Worm (Caenorhabditis elegans) whole organism, L2 larva: Measurements from ENCODE around the gene D1086.10.

ENCODE experiments used
- C34F6.9 ChIP-seq: fragments of 150-350 bp; optimal IDR thresholded peaks from 2 replicates; lab custom pipeline; 2014; ENCODE audit warnings: missing biosample characterization, missing genetic modification characterization
- F13H6.1 ChIP-seq: sonication (generic microtip); optimal IDR thresholded peaks from 2 replicates; lab custom pipeline; 2016; ENCODE audit warnings: missing genetic modification characterization, missing compliant biosample characterization
- R02D3.7 ChIP-seq: fragments of 150-350 bp; optimal IDR thresholded peaks from 2 replicates; lab custom pipeline; 2014; ENCODE audit warnings: missing biosample characterization, missing genetic modification characterization
- ZK546.5 ChIP-seq: sonication (generic microtip); optimal IDR thresholded peaks from 2 replicates; lab custom pipeline; 2017; ENCODE audit warnings: missing biosample characterization, missing genetic modification characterization
- alr-1 ChIP-seq: fragments of 150-350 bp; optimal IDR thresholded peaks from 2 replicates; lab custom pipeline; 2014; ENCODE audit warnings: missing biosample characterization, missing genetic modification characterization
- aly-2 ChIP-seq: fragments of 150-350 bp; optimal IDR thresholded peaks from 2 replicates; lab custom pipeline; 2014; ENCODE audit warnings: missing biosample characterization, missing genetic modification characterization
- ama-1 ChIP-seq: fragments of 150-350 bp; optimal IDR thresholded peaks from 2 replicates; lab custom pipeline; 2018; ENCODE audit warnings: inconsistent platforms
- blmp-1 ChIP-seq: sonication (generic microtip); optimal IDR thresholded peaks from 2 replicates; lab custom pipeline; 2017; ENCODE audit warnings: missing genetic modification characterization, mild to moderate bottlenecking, missing compliant biosample characterization, antibody characterized with exemption, moderate library complexity; ENCODE audit not compliant: insufficient read depth
- ceh-16 ChIP-seq: fragments of 150-350 bp; optimal IDR thresholded peaks from 2 replicates; lab custom pipeline; 2014; ENCODE audit warnings: missing biosample characterization, missing genetic modification characterization
- ceh-82 ChIP-seq: fragments of 150-350 bp; optimal IDR thresholded peaks from 2 replicates; lab custom pipeline; 2014; ENCODE audit warnings: missing biosample characterization, missing genetic modification characterization
- crh-2 ChIP-seq: sonication (generic microtip); optimal IDR thresholded peaks from 2 replicates; lab custom pipeline; 2017; ENCODE audit warnings: missing biosample characterization, missing genetic modification characterization
- dmd-4 ChIP-seq: sonication (generic microtip); optimal IDR thresholded peaks from 2 replicates; lab custom pipeline; 2017; ENCODE audit warnings: missing biosample characterization, missing genetic modification characterization
- egl-27 ChIP-seq: sonication (generic microtip); optimal IDR thresholded peaks from 3 replicates; lab custom pipeline; 2017; ENCODE audit warnings: missing biosample characterization, missing genetic modification reagents, missing genetic modification characterization
- elt-1 ChIP-seq: fragments of 150-350 bp; optimal IDR thresholded peaks from 2 replicates; lab custom pipeline; 2014; ENCODE audit warnings: missing biosample characterization, missing genetic modification characterization
- elt-3 ChIP-seq: sonication (generic microtip); optimal IDR thresholded peaks from 2 replicates; lab custom pipeline; 2017; ENCODE audit warnings: missing biosample characterization, missing genetic modification characterization
- fos-1 ChIP-seq: fragments of 150-350 bp; optimal IDR thresholded peaks from 2 replicates; lab custom pipeline; 2014; ENCODE audit warnings: missing biosample characterization, missing genetic modification characterization
- gmeb-1 ChIP-seq: fragments of 150-350 bp; optimal IDR thresholded peaks from 2 replicates; lab custom pipeline; 2014; ENCODE audit warnings: missing biosample characterization, missing genetic modification characterization
- lin-13 ChIP-seq: fragments of 150-350 bp; optimal IDR thresholded peaks from 2 replicates; lab custom pipeline; 2014; ENCODE audit warnings: missing biosample characterization, missing genetic modification reagents, missing genetic modification characterization
- lin-39 ChIP-seq: fragments of 150-350 bp; optimal IDR thresholded peaks from 2 replicates; lab custom pipeline; 2014; ENCODE audit warnings: missing biosample characterization, missing genetic modification reagents, missing genetic modification characterization
- lsy-2 ChIP-seq, 2 experiments: fragments of 150-350 bp in 1 of 2; sonication (generic microtip) in 1 of 2; optimal IDR thresholded peaks; 2 replicates each; lab custom pipeline; 2014 to 2017; ENCODE audit warnings: missing biosample characterization in 2 of 2, missing genetic modification characterization in 2 of 2
- mab-5 ChIP-seq: fragments of 150-350 bp; optimal IDR thresholded peaks from 2 replicates; lab custom pipeline; 2014; ENCODE audit warnings: missing biosample characterization, missing genetic modification characterization
- mbf-1 ChIP-seq: sonication (generic microtip); optimal IDR thresholded peaks from 2 replicates; lab custom pipeline; 2017; ENCODE audit warnings: missing biosample characterization, missing genetic modification characterization
- mdl-1 ChIP-seq, 2 experiments: fragments of 150-350 bp in 1 of 2; sonication (generic microtip) in 1 of 2; optimal IDR thresholded peaks; 2 replicates each; lab custom pipeline; 2017; ENCODE audit warnings: missing biosample characterization in 2 of 2, missing genetic modification characterization in 2 of 2
- nhr-10 ChIP-seq: sonication (generic microtip); optimal IDR thresholded peaks from 2 replicates; lab custom pipeline; 2017; ENCODE audit warnings: missing biosample characterization, missing genetic modification characterization
- nhr-12 ChIP-seq: fragments of 150-350 bp; optimal IDR thresholded peaks from 2 replicates; lab custom pipeline; 2014; ENCODE audit warnings: missing biosample characterization, missing genetic modification characterization
- nhr-129 ChIP-seq: fragments of 150-350 bp; optimal IDR thresholded peaks from 2 replicates; lab custom pipeline; 2014; ENCODE audit warnings: missing biosample characterization, missing genetic modification characterization
- nhr-21 ChIP-seq: fragments of 150-350 bp; optimal IDR thresholded peaks from 2 replicates; lab custom pipeline; 2014; ENCODE audit warnings: missing biosample characterization, missing genetic modification characterization
- nhr-237 ChIP-seq: fragments of 150-350 bp; optimal IDR thresholded peaks from 2 replicates; lab custom pipeline; 2014; ENCODE audit warnings: missing biosample characterization, missing genetic modification characterization
- nhr-25 ChIP-seq: fragments of 150-350 bp; sonication (generic microtip); optimal IDR thresholded peaks from 3 replicates; lab custom pipeline; 2014; ENCODE audit warnings: missing biosample characterization, missing genetic modification characterization
- nhr-6 ChIP-seq: fragments of 150-350 bp; optimal IDR thresholded peaks from 2 replicates; lab custom pipeline; 2014; ENCODE audit warnings: missing biosample characterization, missing genetic modification characterization
- peb-1 ChIP-seq: fragments of 150-350 bp; optimal IDR thresholded peaks from 2 replicates; lab custom pipeline; 2014; ENCODE audit warnings: missing biosample characterization, missing genetic modification characterization
- sem-4 ChIP-seq: fragments of 150-350 bp; optimal IDR thresholded peaks from 2 replicates; lab custom pipeline; 2014; ENCODE audit warnings: missing biosample characterization, missing genetic modification reagents, missing genetic modification characterization
- sma-3 ChIP-seq: sonication (generic microtip); optimal IDR thresholded peaks from 2 replicates; lab custom pipeline; 2016; ENCODE audit warnings: missing genetic modification reagents, missing genetic modification characterization, missing compliant biosample characterization
- sma-9 ChIP-seq, 2 experiments: fragments of 150-350 bp in 1 of 2; sonication (generic microtip) in 1 of 2; optimal IDR thresholded peaks; 2 replicates each; lab custom pipeline; 2014 to 2016; ENCODE audit warnings: missing genetic modification characterization in 2 of 2, mild to moderate bottlenecking in 1 of 2, missing biosample characterization in 1 of 2, missing compliant biosample characterization in 1 of 2, missing genetic modification reagents in 1 of 2, moderate library complexity in 1 of 2
- snpc-4 ChIP-seq: fragments of 150-350 bp; optimal IDR thresholded peaks from 2 replicates; lab custom pipeline; 2014; ENCODE audit warnings: missing biosample characterization, missing genetic modification characterization
- unc-55 ChIP-seq: fragments of 150-350 bp; sonication (generic microtip); optimal IDR thresholded peaks from 3 replicates; lab custom pipeline; 2014; ENCODE audit warnings: missing biosample characterization, missing genetic modification reagents, missing genetic modification characterization
- unc-62 ChIP-seq: fragments of 150-350 bp; optimal IDR thresholded peaks from 2 replicates; lab custom pipeline; 2014; ENCODE audit warnings: missing biosample characterization, missing genetic modification reagents, missing genetic modification characterization
- zag-1 ChIP-seq: fragments of 150-350 bp; optimal IDR thresholded peaks from 2 replicates; lab custom pipeline; 2014; ENCODE audit warnings: missing biosample characterization, missing genetic modification characterization
- ztf-1 ChIP-seq: fragments of 200-800 bp; sonication (Bioruptor generic); conservative IDR thresholded peaks from 2 replicates; pipeline ENCODE4 v1.3.6; 2022; ENCODE audit warnings: missing genetic modification characterization, missing compliant biosample characterization
- ztf-11 ChIP-seq: sonication (generic microtip); optimal IDR thresholded peaks from 2 replicates; lab custom pipeline; 2017; ENCODE audit warnings: missing biosample characterization, missing genetic modification characterization
- ztf-4 ChIP-seq: fragments of 150-350 bp; optimal IDR thresholded peaks from 2 replicates; lab custom pipeline; 2014; ENCODE audit warnings: missing biosample characterization, missing genetic modification characterization

D1086.10 gene

DNA sequence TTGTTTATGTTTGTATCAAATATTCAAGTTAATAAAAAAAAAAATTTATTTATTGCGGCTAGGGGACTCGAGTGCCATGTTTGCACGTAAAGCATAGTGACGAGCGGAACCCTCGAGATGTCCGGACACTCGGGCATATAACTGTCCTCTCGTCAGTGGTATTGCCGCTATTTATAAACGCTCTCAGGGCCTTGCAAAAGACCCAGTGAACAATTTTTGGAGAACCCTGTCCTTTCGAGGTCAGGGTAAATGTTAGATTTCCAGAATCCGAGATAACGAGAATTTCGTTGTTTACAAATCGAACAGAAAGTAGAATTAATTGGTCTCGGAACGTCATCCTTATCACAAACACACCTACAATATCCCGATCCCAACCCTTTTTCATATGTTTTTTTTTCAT is 9.8 kb downstream of the D1086.10 start, which contains the start of gene D1086.3:
D1086.3 (plus strand) TSS at position 390 of the 400 bp plus-strand sequence.
- TF ChIP-seq ama-1 (lab: Kevin White, UChicago) (peak; percentile 91), nhr-21 (tag; lab: Kevin White, UChicago) (peak; percentile 39), nhr-129 (tag; lab: Kevin White, UChicago) (peak; percentile 30), unc-62 (GFP tag; lab: Kevin White, UChicago) (no peak), nhr-12 (no peak), lsy-2 (tag; optimal IDR thresholded peaks at IDR 0.05; lab: Kevin White, UChicago) (peak in 1 of 2 experiments; percentile 44), ceh-16 (no peak), lin-13 (GFP tag; lab: Kevin White, UChicago) (peak; percentile 8), mdl-1 (tag; optimal IDR thresholded peaks at IDR 0.05; lab: Kevin White, UChicago) (no peak), sma-9 (GFP tag; optimal IDR thresholded peaks at IDR 0.05; lab: Kevin White, UChicago) (peak; percentile 40), sma-9 (tag; optimal IDR thresholded peaks at IDR 0.05; lab: Kevin White, UChicago) (no peak), C34F6.9 (tag; lab: Kevin White, UChicago) (peak; percentile 5), fos-1 (tag; lab: Kevin White, UChicago) (peak; percentile 1), snpc-4 (peak; percentile 97), ztf-1 (0 out of 2 replicates have a peak, but pooled peaks have one; percentile 30), sma-3 (peak; percentile 35)
- TF ChIP-seq, all 48 proteins: peak for 11

ce11 chrV:14093805-14094204 is 11.3 kb downstream of the D1086.10 start, which contains the start of gene D1086.8:
Gene D1086.8 (plus strand): TSS chrV:14094105.
- peak; percentile 4 for TF ChIP-seq C34F6.9 (tag; lab: Kevin White, UChicago)
- no peak for TF ChIP-seq ztf-11 (tag; lab: Kevin White, UChicago)
- TF ChIP-seq, all 48 proteins: peak for 1

DNA sequence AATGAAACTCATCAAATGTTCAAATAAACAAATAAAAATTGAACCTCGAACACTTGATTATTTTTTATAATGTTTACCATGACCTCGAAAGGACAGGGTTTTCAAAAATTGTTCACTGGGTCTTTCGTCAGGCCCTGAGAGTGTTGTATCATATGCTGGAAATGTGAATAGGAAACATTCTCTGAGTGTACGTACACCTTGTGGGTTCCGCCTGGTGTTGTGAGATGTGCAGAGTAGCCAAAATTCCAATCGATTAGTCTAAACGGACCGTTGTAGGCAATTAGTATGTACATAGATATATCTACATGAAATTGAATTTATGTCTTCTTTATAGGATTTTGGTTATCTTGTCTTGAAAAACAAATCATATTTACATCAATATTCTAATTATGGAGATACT is 12.0 kb downstream of the D1086.10 start:
- TF ChIP-seq sem-4 (tag; lab: Kevin White, UChicago), result no peak
- TF ChIP-seq mbf-1 (tag; lab: Kevin White, UChicago), result no peak
- no peak for TF ChIP-seq ztf-1
- TF ChIP-seq elt-1 (tag; lab: Kevin White, UChicago), result no peak
- no peak for TF ChIP-seq ZK546.5 (tag; lab: Kevin White, UChicago)
- no peak for TF ChIP-seq crh-2 (tag; lab: Kevin White, UChicago)
- TF ChIP-seq ztf-11 (tag; lab: Kevin White, UChicago), result no peak
- no peak for TF ChIP-seq egl-27 (tag; lab: Kevin White, UChicago)
- no peak for TF ChIP-seq nhr-25 (tag; lab: Kevin White, UChicago)
- TF ChIP-seq dmd-4, result no peak
- TF ChIP-seq aly-2 (tag; lab: Kevin White, UChicago), result no peak
- no peak for TF ChIP-seq C34F6.9 (tag; lab: Kevin White, UChicago)
- no peak for TF ChIP-seq peb-1 (tag; lab: Kevin White, UChicago)
- TF ChIP-seq nhr-10, result no peak
- no peak for TF ChIP-seq alr-1
- TF ChIP-seq nhr-12, result no peak
- TF ChIP-seq ama-1 (lab: Kevin White, UChicago), result no peak
- TF ChIP-seq nhr-237 (tag; lab: Kevin White, UChicago), result no peak
- no peak for TF ChIP-seq ztf-4
- no peak for TF ChIP-seq gmeb-1 (tag; lab: Kevin White, UChicago)

DNA sequence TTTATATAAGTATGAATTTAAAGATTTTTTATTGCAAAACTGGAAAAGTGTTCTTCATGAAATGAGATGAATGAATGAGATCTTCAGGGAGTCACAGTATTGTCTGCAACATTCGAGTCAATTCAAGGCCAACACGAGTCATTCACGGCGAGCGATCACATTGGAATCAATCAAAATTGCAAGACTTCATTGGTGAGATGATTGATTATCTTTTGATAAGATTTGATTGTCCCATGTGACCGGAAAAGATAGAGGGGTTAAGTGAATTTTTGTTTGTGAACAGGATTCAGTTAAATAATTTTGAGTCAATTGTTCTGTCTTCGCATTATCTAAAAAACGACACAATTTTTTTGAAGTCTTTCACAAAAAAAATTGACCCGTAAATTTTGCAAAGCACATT is 12.4 kb downstream of the D1086.10 start:
- TF ChIP-seq nhr-21 (tag; lab: Kevin White, UChicago), result peak; percentile 72
- no peak for TF ChIP-seq blmp-1 (tag; lab: Kevin White, UChicago)
- no peak for TF ChIP-seq R02D3.7 (tag; lab: Kevin White, UChicago)
- no peak for TF ChIP-seq nhr-237 (tag; lab: Kevin White, UChicago)
- no peak for TF ChIP-seq ztf-4
- peak; percentile 26 for TF ChIP-seq fos-1 (tag; lab: Kevin White, UChicago)
- TF ChIP-seq crh-2 (tag; lab: Kevin White, UChicago), result no peak
- TF ChIP-seq sma-3, result peak; percentile 57
- no peak for TF ChIP-seq F13H6.1 (tag; lab: Kevin White, UChicago)
- TF ChIP-seq sma-9 (GFP tag; optimal IDR thresholded peaks at IDR 0.05; lab: Kevin White, UChicago), result peak; percentile 84
- no peak for TF ChIP-seq sma-9 (tag; optimal IDR thresholded peaks at IDR 0.05; lab: Kevin White, UChicago)
- no peak for TF ChIP-seq nhr-6 (tag; lab: Kevin White, UChicago)
- TF ChIP-seq ZK546.5 (tag; lab: Kevin White, UChicago), result no peak
- TF ChIP-seq ama-1 (lab: Kevin White, UChicago), result no peak
- no peak for TF ChIP-seq aly-2 (tag; lab: Kevin White, UChicago)
- TF ChIP-seq mbf-1 (tag; lab: Kevin White, UChicago), result no peak
- no peak for TF ChIP-seq elt-3
- TF ChIP-seq zag-1, result no peak
- no peak for TF ChIP-seq nhr-10
- peak; percentile 24 for TF ChIP-seq mab-5 (tag; lab: Kevin White, UChicago)
- no peak for TF ChIP-seq peb-1 (tag; lab: Kevin White, UChicago)
- peak; percentile 65 for TF ChIP-seq nhr-25 (tag; lab: Kevin White, UChicago)
- TF ChIP-seq ceh-82 (tag; lab: Kevin White, UChicago), result no peak
- no peak for TF ChIP-seq unc-55
- no peak for TF ChIP-seq sem-4 (tag; lab: Kevin White, UChicago)
- no peak for TF ChIP-seq lin-39 (tag; lab: Kevin White, UChicago)
- peak in 1 of 2 experiments; percentile 3 for TF ChIP-seq mdl-1 (tag; optimal IDR thresholded peaks at IDR 0.05; lab: Kevin White, UChicago)
- no peak for TF ChIP-seq unc-62 (GFP tag; lab: Kevin White, UChicago)
